Worm (Caenorhabditis elegans): ENCODE measurements around the gene B0273.1.

ce11 chrIV:5528285-5528684, 34.5 kb downstream of the B0273.1 start, which contains the start of gene unc-5:
- TF ChIP-seq nhr-77 (tag; optimal IDR thresholded peaks at IDR 0.05): no peak
- TF ChIP-seq mep-1 (tag; optimal IDR thresholded peaks at IDR 0.05): no peak
